Fruit fly (Drosophila melanogaster) S2 (cell line): ENCODE data around the gene CG10993.

Experiments
- CG8478 ChIP-seq: fragments of >200 bp; optimal IDR thresholded peaks from 2 replicates; lab custom pipeline; 2018
- CTCF ChIP-seq, 2 experiments: fragments of >200 bp; optimal IDR thresholded peaks; 2 replicates each; lab custom pipeline; 2018

DNA sequence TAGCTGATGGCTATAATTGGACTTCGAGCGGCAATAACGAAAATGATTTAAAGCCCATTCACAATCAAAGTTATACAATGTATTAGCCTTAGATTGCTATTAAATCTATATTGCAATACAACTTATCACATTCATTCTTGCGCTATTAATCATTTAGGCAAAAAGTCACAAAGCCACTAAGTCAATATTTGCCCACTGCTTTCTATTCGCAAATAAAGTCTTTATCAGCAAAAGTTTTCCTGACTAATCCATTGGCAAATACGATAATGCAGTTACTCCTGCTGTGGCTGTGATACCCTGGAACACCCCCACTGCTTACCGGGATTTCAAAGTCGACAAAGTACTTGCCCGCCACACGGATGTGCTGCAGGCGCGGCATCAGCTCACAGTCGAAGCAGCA, 23.1 kb upstream of the CG10993 start:
- TF ChIP-seq CG8478 = no peak
- TF ChIP-seq CTCF (optimal IDR thresholded peaks at IDR 0.05; lab: Kevin White, UChicago) = no peak
